Worm (Caenorhabditis elegans) whole organism, L3 larva: ENCODE data around the gene F58E2.4.

Source experiments
- R02D3.7 ChIP-seq: fragments of 150-350 bp; optimal IDR thresholded peaks from 2 replicates; lab custom pipeline; 2014; ENCODE audit warnings: missing biosample characterization, missing genetic modification characterization
- egl-27 ChIP-seq: sonication (generic microtip); optimal IDR thresholded peaks from 4 replicates; lab custom pipeline; 2017; ENCODE audit warnings: missing biosample characterization, missing genetic modification reagents, missing genetic modification characterization
- elt-1 ChIP-seq: fragments of 150-350 bp; optimal IDR thresholded peaks from 2 replicates; lab custom pipeline; 2014; ENCODE audit warnings: missing biosample characterization, missing genetic modification characterization
- fos-1 ChIP-seq: fragments of 150-350 bp; optimal IDR thresholded peaks from 2 replicates; lab custom pipeline; 2014; ENCODE audit warnings: missing biosample characterization, missing genetic modification characterization
- lsy-12 ChIP-seq: sonication (generic microtip); optimal IDR thresholded peaks from 2 replicates; lab custom pipeline; 2016; ENCODE audit warnings: mild to moderate bottlenecking, missing genetic modification characterization, missing compliant biosample characterization
- nhr-11 ChIP-seq: fragments of 150-350 bp; optimal IDR thresholded peaks from 2 replicates; lab custom pipeline; 2014; ENCODE audit warnings: missing biosample characterization, missing genetic modification characterization
- nhr-12 ChIP-seq: fragments of 150-350 bp; optimal IDR thresholded peaks from 2 replicates; lab custom pipeline; 2014; ENCODE audit warnings: missing biosample characterization, missing genetic modification characterization
- nhr-237 ChIP-seq: fragments of 150-350 bp; optimal IDR thresholded peaks from 2 replicates; lab custom pipeline; 2014; ENCODE audit warnings: missing biosample characterization, missing genetic modification characterization
- nhr-67 ChIP-seq: fragments of 150-350 bp; optimal IDR thresholded peaks from 2 replicates; lab custom pipeline; 2014; ENCODE audit warnings: missing biosample characterization, missing genetic modification characterization
- skn-1 ChIP-seq: fragments of 150-350 bp; optimal IDR thresholded peaks from 2 replicates; lab custom pipeline; 2014; ENCODE audit warnings: missing biosample characterization, missing genetic modification characterization
- snpc-4 ChIP-seq: fragments of 150-350 bp; optimal IDR thresholded peaks from 2 replicates; lab custom pipeline; 2014; ENCODE audit warnings: missing biosample characterization, missing genetic modification characterization
- zag-1 ChIP-seq: fragments of 150-350 bp; optimal IDR thresholded peaks from 2 replicates; lab custom pipeline; 2014; ENCODE audit warnings: missing biosample characterization, missing genetic modification characterization

- TF ChIP-seq nhr-11 (tag; lab: Kevin White, UChicago) (no peak), skn-1 (tag; lab: Kevin White, UChicago) (no peak), R02D3.7 (tag; lab: Kevin White, UChicago) (no peak), nhr-67 (tag; lab: Kevin White, UChicago) (no peak), lsy-12 (no peak), snpc-4 (tag; lab: Kevin White, UChicago) (no peak), elt-1 (tag; lab: Kevin White, UChicago) (no peak), nhr-12 (tag; lab: Kevin White, UChicago) (no peak), zag-1 (tag; lab: Kevin White, UChicago) (no peak), nhr-237 (tag; lab: Kevin White, UChicago) (no peak), egl-27 (tag; lab: Kevin White, UChicago) (no peak), fos-1 (tag; lab: Kevin White, UChicago) (no peak)
Measured at ce11 chrIV:3442513-3442912, 20.7 kb upstream of the F58E2.4 start.
